Fruit fly (Drosophila melanogaster): ENCODE data around the gene CG32017.

CG32017 gene

dm6 chr4:1181591-1182125 lies 19.7 kb upstream of the CG32017 start, which contains the start of gene pho (continued):
- TF ChIP-seq amos (GFP tag; IDR thresholded peaks at IDR 0.05; ENCODE audit: partially characterized antibody): no peak
- TF ChIP-seq Camta (GFP tag; optimal IDR thresholded peaks at IDR 0.05): no peak
- TF ChIP-seq pan (optimal IDR thresholded peaks at IDR 0.05): no peak
- no peak for TF ChIP-seq pan (GFP tag; optimal IDR thresholded peaks at IDR 0.05 in 1 of 2, IDR thresholded peaks at IDR 0.05 in 1 of 2)
- TF ChIP-seq CG11723 (GFP tag; optimal IDR thresholded peaks at IDR 0.05): peak; percentile 97
- peak; percentile 81 for TF ChIP-seq sens (GFP tag)
- TF ChIP-seq btn (GFP tag; optimal IDR thresholded peaks at IDR 0.05): no peak
- peak; percentile 5 for TF ChIP-seq Ets97D (GFP tag; optimal IDR thresholded peaks at IDR 0.05)
- TF ChIP-seq CG13287 (GFP tag; IDR thresholded peaks at IDR 0.05; ENCODE audit: partially characterized antibody): no peak
- no peak for TF ChIP-seq klu (GFP tag; IDR thresholded peaks at IDR 0.05)
- TF ChIP-seq CG15696 (tag; optimal IDR thresholded peaks at IDR 0.05): peak; percentile 30
- TF ChIP-seq CG8290 (GFP tag; optimal IDR thresholded peaks at IDR 0.05): peak; percentile 73
- peak in 1 of 2 experiments; percentile 59 for TF ChIP-seq CG8290 (tag; optimal IDR thresholded peaks at IDR 0.05)
- TF ChIP-seq z (GFP tag; IDR thresholded peaks at IDR 0.05): no peak
- no peak for TF ChIP-seq Six4 (GFP tag; optimal IDR thresholded peaks at IDR 0.05)
- peak; percentile 88 for TF ChIP-seq CG33213 (GFP tag; optimal IDR thresholded peaks at IDR 0.05)
- TF ChIP-seq CG12391 (tag; optimal IDR thresholded peaks at IDR 0.05): no peak
- no peak for TF ChIP-seq ci (GFP tag; IDR thresholded peaks at IDR 0.05)
- TF ChIP-seq CG17359 (tag; optimal IDR thresholded peaks at IDR 0.05): no peak
- no peak for TF ChIP-seq Dad (GFP tag; optimal IDR thresholded peaks at IDR 0.05)
- peak; percentile 35 for TF ChIP-seq pzg (GFP tag; optimal IDR thresholded peaks at IDR 0.05)
- TF ChIP-seq ato (GFP tag; IDR thresholded peaks at IDR 0.05; ENCODE audit: partially characterized antibody): no peak
- no peak for TF ChIP-seq kay (GFP tag; optimal IDR thresholded peaks at IDR 0.05)

dm6 chr4:1175156-1175555 lies 13.2 kb upstream of the CG32017 start:
- TF ChIP-seq sens (GFP tag) (peak; percentile 57), NfI (GFP tag; optimal IDR thresholded peaks at IDR 0.05) (no peak)

dm6 chr4:1156278-1156677 lies 5.7 kb downstream of the CG32017 start:
- no peak for TF ChIP-seq Hsf (GFP tag; optimal IDR thresholded peaks at IDR 0.05)
- no peak for TF ChIP-seq schlank (tag; optimal IDR thresholded peaks at IDR 0.05)
- no peak for TF ChIP-seq eve (GFP tag; optimal IDR thresholded peaks at IDR 0.05)
- TF ChIP-seq tio (GFP tag; optimal IDR thresholded peaks at IDR 0.05): no peak
- no peak for TF ChIP-seq CG31224 (GFP tag; IDR thresholded peaks at IDR 0.05)
- no peak for TF ChIP-seq CG14667 (GFP tag; IDR thresholded peaks at IDR 0.05)
- peak; percentile 9 for TF ChIP-seq fd96Cb (tag; optimal IDR thresholded peaks at IDR 0.05)
- peak; percentile 41; the same call in 1 of the 2 replicates for TF ChIP-seq E2f2 (GFP tag; IDR thresholded peaks at IDR 0.05)
- no peak for TF ChIP-seq pan (optimal IDR thresholded peaks at IDR 0.05)
- TF ChIP-seq pan (GFP tag; optimal IDR thresholded peaks at IDR 0.05 in 1 of 2, IDR thresholded peaks at IDR 0.05 in 1 of 2): no peak
- TF ChIP-seq CG8478 (optimal IDR thresholded peaks at IDR 0.05): no peak
- TF ChIP-seq Stat92E (GFP tag; optimal IDR thresholded peaks at IDR 0.05): no peak
- TF ChIP-seq run (tag; optimal IDR thresholded peaks at IDR 0.05): no peak
- peak; percentile 47 for TF ChIP-seq CG11723 (GFP tag; optimal IDR thresholded peaks at IDR 0.05)
- TF ChIP-seq CG7928 (GFP tag; optimal IDR thresholded peaks at IDR 0.05): no peak
- TF ChIP-seq Trl (optimal IDR thresholded peaks at IDR 0.05): no peak
- TF ChIP-seq Trl (GFP tag; optimal IDR thresholded peaks at IDR 0.05): no peak
- TF ChIP-seq H2.0 (GFP tag; IDR thresholded peaks at IDR 0.05): no peak
- no peak for TF ChIP-seq CG30403 (GFP tag; optimal IDR thresholded peaks at IDR 0.05)
- no peak for TF ChIP-seq Hr51 (GFP tag; optimal IDR thresholded peaks at IDR 0.05)
- TF ChIP-seq gce (GFP tag; IDR thresholded peaks at IDR 0.05): no peak
- no peak for TF ChIP-seq h (optimal IDR thresholded peaks at IDR 0.05)
- no peak for TF ChIP-seq Dll (GFP tag; IDR thresholded peaks at IDR 0.05; ENCODE audit: partially characterized antibody)
- TF ChIP-seq repo (GFP tag; optimal IDR thresholded peaks at IDR 0.05): no peak
- TF ChIP-seq CG43689 (GFP tag; IDR thresholded peaks at IDR 0.05): no peak
- no peak for TF ChIP-seq sisA (GFP tag; IDR thresholded peaks at IDR 0.05)
- TF ChIP-seq CG3407 (GFP tag; optimal IDR thresholded peaks at IDR 0.05): no peak
- TF ChIP-seq CG8290 (GFP tag; optimal IDR thresholded peaks at IDR 0.05): peak; percentile 52
- TF ChIP-seq CG8290 (tag; optimal IDR thresholded peaks at IDR 0.05): no peak
- TF ChIP-seq YL-1 (GFP tag; optimal IDR thresholded peaks at IDR 0.05): no peak
- TF ChIP-seq croc (GFP tag; conservative IDR thresholded peaks at IDR 0.05): no peak
